Worm (Caenorhabditis elegans) whole organism, L4 larva: Measurements from ENCODE around the gene phat-7.

Source experiments
- F10B5.3 ChIP-seq: sonication (generic microtip); optimal IDR thresholded peaks from 2 replicates; lab custom pipeline; 2016; ENCODE audit warnings: mild to moderate bottlenecking, missing genetic modification characterization, missing compliant biosample characterization
- F44E2.7 ChIP-seq: fragments of 200-800 bp; sonication (Bioruptor generic); IDR thresholded peaks from 2 replicates; pipeline ENCODE4 v2.1.2; 2022; ENCODE audit warnings: missing genetic modification characterization, missing compliant biosample characterization
- T20F7.1 ChIP-seq: fragments of 200-800 bp; sonication (Bioruptor generic); optimal IDR thresholded peaks from 2 replicates; lab custom pipeline; 2018; ENCODE audit warnings: mild to moderate bottlenecking, missing genetic modification characterization, missing compliant biosample characterization
- Y105C5A.15 ChIP-seq: fragments of 200-800 bp; sonication (Bioruptor generic); IDR thresholded peaks from 2 replicates; pipeline ENCODE4 v1.3.6; 2022; ENCODE audit warnings: missing genetic modification characterization, missing compliant biosample characterization
- Y5F2A.4 ChIP-seq: fragments of 200-800 bp; sonication (Bioruptor generic); optimal IDR thresholded peaks from 2 replicates; lab custom pipeline; 2018; ENCODE audit warnings: mild to moderate bottlenecking, missing genetic modification characterization, missing compliant biosample characterization
- ZK337.2 ChIP-seq: fragments of 200-800 bp; sonication (Bioruptor generic); IDR thresholded peaks from 2 replicates; pipeline ENCODE4 v1.3.6; 2022; ENCODE audit warnings: missing genetic modification reagents, missing genetic modification characterization, missing compliant biosample characterization
- aha-1 ChIP-seq: fragments of 150-350 bp; peaks from one replicate; lab custom pipeline; 2014; ENCODE audit warnings: missing biosample characterization, missing genetic modification characterization
- aly-2 ChIP-seq: sonication (generic microtip); optimal IDR thresholded peaks from 2 replicates; lab custom pipeline; 2018; ENCODE audit warnings: missing biosample characterization, missing genetic modification characterization
- ceh-82 ChIP-seq: sonication (generic microtip); optimal IDR thresholded peaks from 2 replicates; lab custom pipeline; 2017; ENCODE audit warnings: missing biosample characterization, missing genetic modification characterization
- ctbp-1 ChIP-seq: fragments of 200-800 bp; sonication (Bioruptor generic); IDR thresholded peaks from 2 replicates; pipeline ENCODE4 v1.3.6; 2022; ENCODE audit warnings: missing genetic modification reagents, missing genetic modification characterization, missing compliant biosample characterization
- daf-16 ChIP-seq, 3 experiments: sonication (generic microtip); optimal IDR thresholded peaks; 2 replicates each; lab custom pipeline; 2016 to 2017; ENCODE audit warnings: missing genetic modification characterization in 3 of 3, missing genetic modification reagents in 3 of 3, mild to moderate bottlenecking in 2 of 3, missing compliant biosample characterization in 2 of 3, missing biosample characterization in 1 of 3, moderate library complexity in 1 of 3
- duxl-1 ChIP-seq: sonication (generic microtip); optimal IDR thresholded peaks from 2 replicates; lab custom pipeline; 2016; ENCODE audit warnings: mild to moderate bottlenecking, missing genetic modification characterization, moderate library complexity, missing compliant biosample characterization; ENCODE audit not compliant: poor library complexity
- egl-27 ChIP-seq: sonication (generic microtip); optimal IDR thresholded peaks from 3 replicates; lab custom pipeline; 2017; ENCODE audit warnings: missing biosample characterization, missing genetic modification reagents, missing genetic modification characterization
- egl-43 ChIP-seq: fragments of 200-800 bp; sonication (Bioruptor generic); IDR thresholded peaks from 2 replicates; pipeline ENCODE4 v1.3.6; 2022; ENCODE audit warnings: missing genetic modification reagents, missing genetic modification characterization, missing compliant biosample characterization
- hlh-30 ChIP-seq: sonication (generic microtip); optimal IDR thresholded peaks from 2 replicates; lab custom pipeline; 2017; ENCODE audit warnings: antibody characterized with exemption, mild to moderate bottlenecking, missing genetic modification characterization, missing compliant biosample characterization; ENCODE audit not compliant: insufficient read depth
- lin-29 ChIP-seq: fragments of 200-800 bp; sonication (Bioruptor generic); IDR thresholded peaks from 2 replicates; pipeline ENCODE4 v1.3.6; 2022; ENCODE audit warnings: missing genetic modification reagents, missing genetic modification characterization, missing compliant biosample characterization
- lin-38 ChIP-seq: fragments of 200-800 bp; sonication (Bioruptor generic); IDR thresholded peaks from 2 replicates; pipeline ENCODE4 v1.3.6; 2022; ENCODE audit warnings: missing genetic modification reagents, missing genetic modification characterization, missing compliant biosample characterization
- lir-3 ChIP-seq: sonication (generic microtip); optimal IDR thresholded peaks from 2 replicates; lab custom pipeline; 2016; ENCODE audit warnings: mild to moderate bottlenecking, missing genetic modification characterization, missing compliant biosample characterization
- madf-9 ChIP-seq: fragments of 200-800 bp; sonication (Bioruptor generic); conservative IDR thresholded peaks from 2 replicates; pipeline ENCODE4 v1.3.6; 2022; ENCODE audit warnings: missing genetic modification reagents, missing genetic modification characterization, missing compliant biosample characterization
- mep-1 ChIP-seq: fragments of 150-350 bp; sonication (generic microtip); optimal IDR thresholded peaks from 3 replicates; lab custom pipeline; 2014; ENCODE audit warnings: missing biosample characterization, missing genetic modification characterization
- mes-2 ChIP-seq: sonication (generic microtip); optimal IDR thresholded peaks from 2 replicates; lab custom pipeline; 2016; ENCODE audit warnings: missing genotype, mild to moderate bottlenecking, missing genetic modification characterization, missing compliant biosample characterization; ENCODE audit not compliant: poor library complexity, severe bottlenecking
- mxl-3 ChIP-seq: fragments of 200-800 bp; sonication (Bioruptor generic); optimal IDR thresholded peaks from 2 replicates; lab custom pipeline; 2018; ENCODE audit warnings: mild to moderate bottlenecking, missing genetic modification characterization, missing compliant biosample characterization
- nhr-11 ChIP-seq: fragments of 150-350 bp; optimal IDR thresholded peaks from 2 replicates; lab custom pipeline; 2014; ENCODE audit warnings: missing biosample characterization, missing genetic modification characterization
- nhr-28 ChIP-seq: fragments of 150-350 bp; optimal IDR thresholded peaks from 2 replicates; lab custom pipeline; 2014; ENCODE audit warnings: missing biosample characterization, missing genetic modification characterization
- nhr-41 ChIP-seq: fragments of 200-800 bp; sonication (Bioruptor generic); IDR thresholded peaks from 2 replicates; pipeline ENCODE4 v1.3.6; 2022; ENCODE audit warnings: missing genetic modification reagents, missing genetic modification characterization, missing compliant biosample characterization
- nhr-48 ChIP-seq: sonication (generic microtip); optimal IDR thresholded peaks from 2 replicates; lab custom pipeline; 2016; ENCODE audit warnings: mild to moderate bottlenecking, missing genetic modification characterization, missing compliant biosample characterization
- nhr-76 ChIP-seq: fragments of 150-350 bp; optimal IDR thresholded peaks from 2 replicates; lab custom pipeline; 2014; ENCODE audit warnings: missing biosample characterization, missing genetic modification characterization
- nhr-77 ChIP-seq: fragments of 150-350 bp; optimal IDR thresholded peaks from 2 replicates; lab custom pipeline; 2014; ENCODE audit warnings: missing biosample characterization, missing genetic modification characterization
- pha-4 ChIP-seq, 2 experiments: fragments of 150-350 bp in 1 of 2; fragments of 200-800 bp in 1 of 2; sonication (Bioruptor generic) in 1 of 2; IDR thresholded peaks in 1 of 2; optimal IDR thresholded peaks in 1 of 2; 2 replicates each; pipeline versions ENCODE4 v1.3.6 to Lab custom; 2014 to 2022; ENCODE audit warnings: missing genetic modification characterization in 2 of 2, missing genetic modification reagents in 2 of 2, missing biosample characterization in 1 of 2, missing compliant biosample characterization in 1 of 2
- php-3 ChIP-seq: fragments of 200-800 bp; sonication (Bioruptor generic); IDR thresholded peaks from 2 replicates; pipeline ENCODE4 v1.3.6; 2022; ENCODE audit warnings: missing genetic modification reagents, missing genetic modification characterization, missing compliant biosample characterization
- pqm-1 ChIP-seq: sonication (generic microtip); optimal IDR thresholded peaks from 2 replicates; lab custom pipeline; 2017; ENCODE audit warnings: missing biosample characterization, missing genetic modification characterization
- saeg-2 ChIP-seq: fragments of 200-800 bp; sonication (Bioruptor generic); IDR thresholded peaks from 2 replicates; pipeline ENCODE4 v1.3.6; 2022; ENCODE audit warnings: missing genetic modification reagents, missing genetic modification characterization, missing compliant biosample characterization
- skn-1 ChIP-seq: fragments of 150-350 bp; optimal IDR thresholded peaks from 2 replicates; lab custom pipeline; 2014; ENCODE audit warnings: missing biosample characterization, missing genetic modification characterization
- snpc-4 ChIP-seq: fragments of 150-350 bp; optimal IDR thresholded peaks from 2 replicates; lab custom pipeline; 2014; ENCODE audit warnings: missing biosample characterization, missing genetic modification characterization
- tra-1 ChIP-seq: fragments of 200-800 bp; sonication (Bioruptor generic); IDR thresholded peaks from 2 replicates; pipeline ENCODE4 v1.3.6; 2022; ENCODE audit warnings: missing genetic modification reagents, missing genetic modification characterization, missing compliant biosample characterization
- vab-7 ChIP-seq: fragments of 200-800 bp; sonication (Bioruptor generic); IDR thresholded peaks from 2 replicates; pipeline ENCODE4 v1.3.6; 2022; ENCODE audit warnings: missing genetic modification reagents, missing genetic modification characterization, missing compliant biosample characterization
- zfp-3 ChIP-seq: fragments of 200-800 bp; sonication (Bioruptor generic); conservative IDR thresholded peaks from 2 replicates; pipeline ENCODE4 v1.3.6; 2022; ENCODE audit warnings: missing genetic modification reagents, missing genetic modification characterization, missing compliant biosample characterization
- zip-2 ChIP-seq: fragments of 150-350 bp; optimal IDR thresholded peaks from 2 replicates; lab custom pipeline; 2014; ENCODE audit warnings: missing biosample characterization, missing genetic modification characterization

phat-7 gene

DNA sequence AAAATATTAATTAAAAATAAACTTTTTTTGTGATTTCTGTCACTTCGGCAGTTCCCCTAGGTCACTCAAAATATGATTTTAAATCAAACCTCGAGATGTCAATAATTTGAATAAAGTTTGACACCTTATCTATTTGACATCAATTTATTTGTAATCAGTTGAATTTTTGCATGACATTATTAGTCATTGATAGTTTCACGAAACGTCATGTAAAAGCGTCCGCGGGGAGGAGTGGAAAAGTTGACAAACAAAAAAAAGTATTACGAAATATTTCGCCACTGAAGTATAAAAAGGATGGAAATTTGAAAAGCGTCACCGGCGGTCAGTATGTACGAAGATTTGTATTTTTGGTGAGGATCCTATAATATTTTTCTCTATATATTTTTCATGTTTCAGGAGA is 21.4 kb upstream of the phat-7 start, which contains the start of gene K09D9.1 (continued):
- TF ChIP-seq hlh-30 (tag; lab: Kevin White, UChicago) (peak; percentile 79), pqm-1 (tag; lab: Kevin White, UChicago) (peak; percentile 75), pha-4 (GFP tag; IDR thresholded peaks at IDR 0.05; lab: Robert Waterston, UW) (peak; percentile 38; the same call in 1 of the 2 replicates), pha-4 (tag; optimal IDR thresholded peaks at IDR 0.05; lab: Kevin White, UChicago) (peak; percentile 29), daf-16 (GFP tag; optimal IDR thresholded peaks at IDR 0.05; lab: Kevin White, UChicago) (peak in 1 of 2 experiments; percentile 57), daf-16 (tag; optimal IDR thresholded peaks at IDR 0.05; lab: Kevin White, UChicago) (peak; percentile 95), tra-1 (GFP tag; lab: Robert Waterston, UW) (no peak), T20F7.1 (GFP tag; lab: Kevin White, UChicago) (peak; percentile 70), zip-2 (tag; lab: Kevin White, UChicago) (peak; percentile 95), php-3 (peak; percentile 78), nhr-77 (tag; lab: Kevin White, UChicago) (peak; percentile 86), saeg-2 (GFP tag; lab: Robert Waterston, UW) (no peak), madf-9 (GFP tag; lab: Robert Waterston, UW) (no peak)
- TF ChIP-seq, all 104 proteins: peak for 19

ce11 chrV:4029627-4030026 is 16.6 kb upstream of the phat-7 start:
- TF ChIP-seq hlh-30 (tag; lab: Kevin White, UChicago), result peak; percentile 31
- TF ChIP-seq skn-1 (tag; lab: Kevin White, UChicago), result no peak
- peak; percentile 31 for TF ChIP-seq mes-2 (tag; lab: Kevin White, UChicago)
- no peak for TF ChIP-seq Y5F2A.4 (GFP tag; lab: Kevin White, UChicago)
- no peak for TF ChIP-seq lir-3 (tag; lab: Kevin White, UChicago)
- TF ChIP-seq egl-27 (tag; lab: Kevin White, UChicago), result no peak
- TF ChIP-seq ZK337.2, result no peak
- no peak for TF ChIP-seq vab-7 (GFP tag; lab: Robert Waterston, UW)
- peak; percentile 1 for TF ChIP-seq nhr-28 (tag; lab: Kevin White, UChicago)
- no peak for TF ChIP-seq lin-38 (GFP tag; lab: Robert Waterston, UW)
- peak; percentile 54 for TF ChIP-seq duxl-1 (tag; lab: Kevin White, UChicago)
- no peak for TF ChIP-seq lin-29 (GFP tag; lab: Robert Waterston, UW)
- no peak for TF ChIP-seq snpc-4 (tag; lab: Kevin White, UChicago)
- peak; percentile 31 for TF ChIP-seq aha-1 (tag; lab: Kevin White, UChicago)
- TF ChIP-seq nhr-76, result no peak
- TF ChIP-seq egl-43 (GFP tag; lab: Robert Waterston, UW), result no peak
- TF ChIP-seq ctbp-1 (GFP tag; lab: Robert Waterston, UW), result no peak
- no peak for TF ChIP-seq F44E2.7
- TF ChIP-seq aly-2 (tag; lab: Kevin White, UChicago), result no peak

DNA sequence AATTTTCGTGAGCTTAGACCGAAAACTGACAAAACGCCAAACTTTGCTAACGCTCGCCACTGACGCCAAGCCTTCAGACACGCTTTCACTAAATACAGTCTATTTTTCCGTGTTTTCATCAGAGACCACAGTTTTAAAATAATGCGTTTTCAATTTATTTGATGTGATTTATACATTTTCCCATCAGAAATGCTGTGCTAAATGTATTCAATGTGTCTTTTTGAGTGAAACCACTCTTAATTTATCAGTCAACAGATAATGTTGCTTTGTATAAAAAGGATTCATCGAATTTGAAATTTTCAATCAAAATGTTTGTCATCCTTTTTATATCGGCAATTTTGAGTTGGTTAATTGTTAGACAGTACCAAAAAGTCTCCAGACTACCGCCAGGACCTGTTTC is 14.9 kb upstream of the phat-7 start, which contains the start of gene cyp-35A4:
Gene cyp-35A4 (plus strand): TSS at position 301 of the 400 bp plus-strand sequence.
- TF ChIP-seq Y105C5A.15 (GFP tag; lab: Robert Waterston, UW), result no peak
- TF ChIP-seq snpc-4 (tag; lab: Kevin White, UChicago), result no peak
- no peak for TF ChIP-seq nhr-11 (tag; lab: Kevin White, UChicago)
- TF ChIP-seq F10B5.3, result no peak
- TF ChIP-seq mes-2 (tag; lab: Kevin White, UChicago), result no peak
- no peak for TF ChIP-seq F44E2.7
- no peak for TF ChIP-seq ceh-82 (tag; lab: Kevin White, UChicago)
- TF ChIP-seq nhr-41, result no peak
- no peak for TF ChIP-seq hlh-30 (tag; lab: Kevin White, UChicago)
- no peak for TF ChIP-seq mep-1
- TF ChIP-seq nhr-48 (tag; lab: Kevin White, UChicago), result no peak
- TF ChIP-seq T20F7.1 (GFP tag; lab: Kevin White, UChicago), result no peak
- no peak for TF ChIP-seq mxl-3 (GFP tag; lab: Kevin White, UChicago)
- no peak for TF ChIP-seq zfp-3
- TF ChIP-seq zip-2 (tag; lab: Kevin White, UChicago), result no peak
